Worm (Caenorhabditis elegans) whole organism, L1 larva: ENCODE results near the gene ric-8.

Experiments used
- C04F5.9 ChIP-seq: sonication (generic microtip); optimal IDR thresholded peaks from 2 replicates; lab custom pipeline; 2016; ENCODE audit warnings: missing genetic modification characterization, missing compliant biosample characterization
- F16B12.6 ChIP-seq: fragments of 150-350 bp; optimal IDR thresholded peaks from 2 replicates; lab custom pipeline; 2014; ENCODE audit warnings: missing biosample characterization, missing genetic modification characterization
- aha-1 ChIP-seq: fragments of 150-350 bp; optimal IDR thresholded peaks from 2 replicates; lab custom pipeline; 2014; ENCODE audit warnings: missing biosample characterization, missing genetic modification characterization
- alr-1 ChIP-seq: fragments of 200-800 bp; sonication (Bioruptor generic); optimal IDR thresholded peaks from 2 replicates; lab custom pipeline; 2018; ENCODE audit warnings: borderline replicate concordance, mild to moderate bottlenecking, missing genetic modification characterization, missing compliant biosample characterization
- ceh-63 ChIP-seq: fragments of 200-800 bp; sonication (Bioruptor generic); optimal IDR thresholded peaks from 2 replicates; lab custom pipeline; 2018; ENCODE audit warnings: mild to moderate bottlenecking, missing genetic modification characterization, missing compliant biosample characterization
- ceh-90 ChIP-seq: sonication (generic microtip); optimal IDR thresholded peaks from 2 replicates; lab custom pipeline; 2016; ENCODE audit warnings: missing genetic modification characterization, missing compliant biosample characterization
- dpl-1 ChIP-seq, 3 experiments: fragments of 150-350 bp in 2 of 3; sonication (generic microtip) in 1 of 3; optimal IDR thresholded peaks; 2 replicates each; lab custom pipeline; 2014 to 2017; ENCODE audit warnings: missing biosample characterization in 3 of 3, missing genetic modification characterization in 3 of 3, missing genetic modification reagents in 3 of 3
- efl-1 ChIP-seq, 4 experiments: fragments of 150-350 bp; optimal IDR thresholded peaks in 3 of 4; peaks in 1 of 4; 1 replicate in 1 of 4; 2 replicates in 3 of 4; lab custom pipeline; 2014; ENCODE audit warnings: missing biosample characterization in 2 of 4, missing genetic modification characterization in 2 of 4, missing genetic modification reagents in 2 of 4
- efl-3 ChIP-seq: fragments of 200-800 bp; sonication (Bioruptor generic); optimal IDR thresholded peaks from 2 replicates; lab custom pipeline; 2018; ENCODE audit warnings: mild to moderate bottlenecking, missing genetic modification characterization, missing compliant biosample characterization
- egl-13 ChIP-seq: sonication (generic microtip); optimal IDR thresholded peaks from 2 replicates; lab custom pipeline; 2016; ENCODE audit warnings: missing genotype, missing genetic modification reagents, missing genetic modification characterization, missing compliant biosample characterization
- elt-2 ChIP-seq: sonication (generic microtip); optimal IDR thresholded peaks from 2 replicates; lab custom pipeline; 2016; ENCODE audit warnings: missing genetic modification characterization, mild to moderate bottlenecking, inconsistent platforms, missing compliant biosample characterization, missing genetic modification reagents
- fkh-10 ChIP-seq: sonication (generic microtip); optimal IDR thresholded peaks from 2 replicates; lab custom pipeline; 2017; ENCODE audit warnings: missing biosample characterization, missing genetic modification reagents, missing genetic modification characterization
- grh-1 ChIP-seq: fragments of 200-800 bp; sonication (Bioruptor generic); IDR thresholded peaks from 2 replicates; pipeline ENCODE4 v1.3.6; 2022; ENCODE audit warnings: missing genetic modification reagents, missing genetic modification characterization, missing compliant biosample characterization
- hlh-17 ChIP-seq: fragments of 200-800 bp; sonication (Bioruptor generic); optimal IDR thresholded peaks from 2 replicates; lab custom pipeline; 2018; ENCODE audit warnings: missing genetic modification characterization, mild to moderate bottlenecking, missing compliant biosample characterization, moderate library complexity, borderline replicate concordance
- hlh-4 ChIP-seq: sonication (generic microtip); optimal IDR thresholded peaks from 2 replicates; lab custom pipeline; 2016; ENCODE audit warnings: mild to moderate bottlenecking, missing genetic modification characterization, missing compliant biosample characterization
- jun-1 ChIP-seq: fragments of 150-350 bp; optimal IDR thresholded peaks from 2 replicates; lab custom pipeline; 2014; ENCODE audit warnings: missing biosample characterization, missing genetic modification reagents, missing genetic modification characterization
- lin-13 ChIP-seq: fragments of 150-350 bp; optimal IDR thresholded peaks from 2 replicates; lab custom pipeline; 2014; ENCODE audit warnings: missing biosample characterization, missing genetic modification reagents, missing genetic modification characterization
- lin-15B ChIP-seq: fragments of 150-350 bp; sonication (generic microtip); optimal IDR thresholded peaks from 3 replicates; lab custom pipeline; 2014; ENCODE audit warnings: missing biosample characterization, missing genetic modification characterization
- lin-39 ChIP-seq: fragments of 150-350 bp; optimal IDR thresholded peaks from 2 replicates; lab custom pipeline; 2014; ENCODE audit warnings: missing biosample characterization, missing genetic modification reagents, missing genetic modification characterization
- lir-3 ChIP-seq: sonication (generic microtip); optimal IDR thresholded peaks from 2 replicates; lab custom pipeline; 2016; ENCODE audit warnings: mild to moderate bottlenecking, missing genetic modification characterization, moderate library complexity, missing compliant biosample characterization; ENCODE audit not compliant: poor library complexity
- mab-9 ChIP-seq: fragments of 200-800 bp; sonication (Bioruptor generic); IDR thresholded peaks from 2 replicates; pipeline ENCODE4 v1.3.6; 2022; ENCODE audit warnings: missing genetic modification reagents, missing genetic modification characterization, missing compliant biosample characterization
- mdl-1 ChIP-seq, 2 experiments: fragments of 150-350 bp; optimal IDR thresholded peaks; 2 replicates each; lab custom pipeline; 2014 to 2017; ENCODE audit warnings: missing biosample characterization in 2 of 2, missing genetic modification characterization in 2 of 2, inconsistent platforms in 1 of 2
- mef-2 ChIP-seq: fragments of 150-350 bp; optimal IDR thresholded peaks from 2 replicates; lab custom pipeline; 2014; ENCODE audit warnings: missing biosample characterization, missing genetic modification characterization
- nhr-11 ChIP-seq: fragments of 150-350 bp; optimal IDR thresholded peaks from 2 replicates; lab custom pipeline; 2014; ENCODE audit warnings: missing biosample characterization, missing genetic modification characterization
- nhr-12 ChIP-seq: sonication (generic microtip); optimal IDR thresholded peaks from 2 replicates; lab custom pipeline; 2017; ENCODE audit warnings: missing biosample characterization, missing genetic modification characterization
- nhr-19 ChIP-seq: fragments of 200-800 bp; sonication (Bioruptor generic); conservative IDR thresholded peaks from 2 replicates; pipeline ENCODE4 v1.3.6; 2022; ENCODE audit warnings: missing genetic modification characterization, missing compliant biosample characterization
- nhr-237 ChIP-seq: fragments of 150-350 bp; optimal IDR thresholded peaks from 2 replicates; lab custom pipeline; 2014; ENCODE audit warnings: missing biosample characterization, missing genetic modification characterization
- nhr-47 ChIP-seq: sonication (generic microtip); optimal IDR thresholded peaks from 2 replicates; lab custom pipeline; 2016; ENCODE audit warnings: mild to moderate bottlenecking, missing genetic modification characterization, moderate library complexity, missing compliant biosample characterization
- nhr-71 ChIP-seq: sonication (generic microtip); optimal IDR thresholded peaks from 2 replicates; lab custom pipeline; 2016; ENCODE audit warnings: mild to moderate bottlenecking, missing genetic modification characterization, moderate library complexity, missing compliant biosample characterization
- nhr-76 ChIP-seq: sonication (generic microtip); optimal IDR thresholded peaks from 2 replicates; lab custom pipeline; 2017; ENCODE audit warnings: missing biosample characterization, missing genetic modification characterization
- pag-3 ChIP-seq: sonication (generic microtip); optimal IDR thresholded peaks from 2 replicates; lab custom pipeline; 2017; ENCODE audit warnings: missing genetic modification characterization, mild to moderate bottlenecking, missing compliant biosample characterization, antibody characterized with exemption, borderline replicate concordance; ENCODE audit not compliant: insufficient read depth
- pax-3 ChIP-seq: fragments of 200-800 bp; sonication (Bioruptor generic); optimal IDR thresholded peaks from 2 replicates; lab custom pipeline; 2018; ENCODE audit warnings: mild to moderate bottlenecking, missing genetic modification characterization, moderate library complexity, missing compliant biosample characterization
- rnt-1 ChIP-seq: sonication (generic microtip); optimal IDR thresholded peaks from 2 replicates; lab custom pipeline; 2016; ENCODE audit warnings: mild to moderate bottlenecking, missing genetic modification characterization, moderate library complexity, missing compliant biosample characterization
- snu-23 ChIP-seq: sonication (generic microtip); optimal IDR thresholded peaks from 2 replicates; lab custom pipeline; 2016; ENCODE audit warnings: missing genetic modification characterization, missing compliant biosample characterization
- sup-37 ChIP-seq: fragments of 200-800 bp; sonication (Bioruptor generic); optimal IDR thresholded peaks from 2 replicates; lab custom pipeline; 2018; ENCODE audit warnings: mild to moderate bottlenecking, missing genetic modification characterization, missing compliant biosample characterization
- unc-130 ChIP-seq: fragments of 150-350 bp; optimal IDR thresholded peaks from 2 replicates; lab custom pipeline; 2017; ENCODE audit warnings: missing biosample characterization, missing genetic modification characterization, inconsistent platforms
- unc-62 ChIP-seq: fragments of 150-350 bp; optimal IDR thresholded peaks from 2 replicates; lab custom pipeline; 2014; ENCODE audit warnings: missing biosample characterization, missing genetic modification reagents, missing genetic modification characterization
- unc-98 ChIP-seq: fragments of 200-800 bp; sonication (Bioruptor generic); IDR thresholded peaks from 2 replicates; pipeline ENCODE4 v1.3.6; 2022; ENCODE audit warnings: missing genetic modification characterization, missing compliant biosample characterization
- vab-15 ChIP-seq: sonication (generic microtip); optimal IDR thresholded peaks from 2 replicates; lab custom pipeline; 2017; ENCODE audit warnings: missing genotype, mild to moderate bottlenecking, missing genetic modification characterization, missing compliant biosample characterization
- xbp-1 ChIP-seq: sonication (generic microtip); optimal IDR thresholded peaks from 2 replicates; lab custom pipeline; 2016; ENCODE audit warnings: missing genetic modification characterization, missing compliant biosample characterization
- zag-1 ChIP-seq: fragments of 150-350 bp; optimal IDR thresholded peaks from 2 replicates; lab custom pipeline; 2014; ENCODE audit warnings: missing biosample characterization, missing genetic modification characterization
- zip-4 ChIP-seq: fragments of 200-800 bp; sonication (Bioruptor generic); optimal IDR thresholded peaks from 2 replicates; lab custom pipeline; 2018; ENCODE audit warnings: mild to moderate bottlenecking, missing genetic modification characterization, moderate library complexity, missing compliant biosample characterization

ric-8 gene

ce11 chrIV:2601988-2602861, 40.5 kb upstream of the ric-8 start (continued):
- TF ChIP-seq aha-1 (tag; lab: Kevin White, UChicago) (peak; percentile 70), hlh-4 (no peak), mab-9 (peak; percentile 94), lin-15B (peak; percentile 53), nhr-19 (GFP tag; lab: Robert Waterston, UW) (peak; percentile 99), vab-15 (tag; lab: Kevin White, UChicago) (peak; percentile 87), snu-23 (peak; percentile 99), nhr-237 (tag; lab: Kevin White, UChicago) (peak; percentile 90), fkh-10 (GFP tag; lab: Kevin White, UChicago) (peak; percentile 61), efl-1 (optimal IDR thresholded peaks at IDR 0.05; lab: Kevin White, UChicago) (peak; percentile 92 to 96), efl-1 (GFP tag; optimal IDR thresholded peaks at IDR 0.05 in 1 of 2; lab: Kevin White, UChicago) (peak; percentile 87 to 99), unc-130 (peak; percentile 99), zip-4 (GFP tag; lab: Kevin White, UChicago) (peak; percentile 87), ceh-63 (GFP tag; lab: Kevin White, UChicago) (no peak), F16B12.6 (tag; lab: Kevin White, UChicago) (peak; percentile 20), nhr-71 (peak; percentile 100), efl-3 (GFP tag; lab: Kevin White, UChicago) (peak; percentile 75), alr-1 (tag; lab: Kevin White, UChicago) (no peak), sup-37 (GFP tag; lab: Kevin White, UChicago) (peak; percentile 87), nhr-47 (peak; percentile 99), nhr-11 (tag; lab: Kevin White, UChicago) (peak; percentile 99), dpl-1 (GFP tag; optimal IDR thresholded peaks at IDR 0.05; lab: Kevin White, UChicago) (peak; percentile 89 to 91 (median 90)), ceh-90 (tag; lab: Kevin White, UChicago) (no peak), C04F5.9 (peak; percentile 92), egl-13 (tag; lab: Kevin White, UChicago) (peak; percentile 93), pag-3 (tag; lab: Kevin White, UChicago) (peak; percentile 66), unc-98 (GFP tag; lab: Robert Waterston, UW) (peak; percentile 75), mdl-1 (tag; optimal IDR thresholded peaks at IDR 0.05; lab: Kevin White, UChicago) (peak; percentile 39 to 100), nhr-76 (tag; lab: Kevin White, UChicago) (peak; percentile 39), nhr-12 (peak; percentile 34), pax-3 (tag; lab: Kevin White, UChicago) (peak; percentile 98), lin-39 (peak; percentile 93), zag-1 (tag; lab: Kevin White, UChicago) (no peak), jun-1 (tag; lab: Kevin White, UChicago) (peak; percentile 97)
- TF ChIP-seq, all 84 proteins: peak for 69

ce11 chrIV:2602862-2603189, 39.9 kb upstream of the ric-8 start:
- TF ChIP-seq mdl-1 (tag; optimal IDR thresholded peaks at IDR 0.05; lab: Kevin White, UChicago) (no peak), nhr-11 (tag; lab: Kevin White, UChicago) (no peak), lir-3 (tag; lab: Kevin White, UChicago) (no peak), elt-2 (tag; lab: Kevin White, UChicago) (no peak), lin-39 (no peak), hlh-17 (GFP tag; lab: Kevin White, UChicago) (peak; percentile 27), grh-1 (GFP tag; lab: Robert Waterston, UW) (no peak), xbp-1 (tag; lab: Kevin White, UChicago) (no peak), jun-1 (tag; lab: Kevin White, UChicago) (no peak), rnt-1 (tag; lab: Kevin White, UChicago) (no peak), mef-2 (tag; lab: Kevin White, UChicago) (no peak), unc-62 (GFP tag; lab: Kevin White, UChicago) (no peak), zag-1 (tag; lab: Kevin White, UChicago) (no peak), lin-13 (GFP tag; lab: Kevin White, UChicago) (peak; percentile 28)
- TF ChIP-seq, all 84 proteins: peak for 2
